Worm (Caenorhabditis elegans) whole organism, L2 larva: ENCODE results near the gene Y57G11B.2.

Experiments
- ama-1 ChIP-seq: fragments of 150-350 bp; optimal IDR thresholded peaks from 2 replicates; lab custom pipeline; 2018; ENCODE audit warnings: inconsistent platforms
- fos-1 ChIP-seq: fragments of 150-350 bp; optimal IDR thresholded peaks from 2 replicates; lab custom pipeline; 2014; ENCODE audit warnings: missing biosample characterization, missing genetic modification characterization
- sma-9 ChIP-seq, 2 experiments: fragments of 150-350 bp in 1 of 2; sonication (generic microtip) in 1 of 2; optimal IDR thresholded peaks; 2 replicates each; lab custom pipeline; 2014 to 2016; ENCODE audit warnings: missing genetic modification characterization in 2 of 2, mild to moderate bottlenecking in 1 of 2, missing biosample characterization in 1 of 2, missing compliant biosample characterization in 1 of 2, missing genetic modification reagents in 1 of 2, moderate library complexity in 1 of 2

DNA sequence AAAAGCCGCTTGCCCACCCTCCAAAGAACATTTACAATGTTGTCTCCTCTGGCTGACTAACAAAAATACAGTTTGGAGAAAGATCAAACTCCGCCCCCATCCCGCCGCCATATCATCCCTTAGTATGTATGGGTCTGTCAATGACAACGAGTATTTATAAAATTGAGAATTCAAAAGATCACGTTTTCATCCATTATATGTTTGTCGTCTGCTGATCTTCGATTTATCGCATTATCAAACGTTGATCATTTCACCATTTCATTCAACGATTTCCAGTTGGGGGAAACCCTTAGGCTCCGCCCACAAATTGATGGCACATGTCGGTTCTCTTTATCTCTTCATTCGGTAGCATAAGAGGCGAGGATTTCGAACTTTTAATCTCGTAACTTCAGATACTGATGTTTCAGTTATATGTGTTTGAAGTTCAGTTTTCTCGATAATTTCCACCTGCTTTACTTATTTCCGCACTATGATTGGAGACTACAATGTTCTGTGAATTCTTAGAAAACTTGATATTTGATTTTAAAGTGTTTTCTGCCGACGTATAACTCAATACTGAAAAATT is 49.1 kb downstream of the Y57G11B.2 start:
- TF ChIP-seq fos-1 (peak; percentile 13), sma-9 (GFP tag; optimal IDR thresholded peaks at IDR 0.05; lab: Kevin White, UChicago) (peak; percentile 94), sma-9 (tag; optimal IDR thresholded peaks at IDR 0.05; lab: Kevin White, UChicago) (no peak), ama-1 (lab: Kevin White, UChicago) (no peak)
